Fruit fly (Drosophila melanogaster): ENCODE data around the gene RhoGAPp190.
A peak's percentile ranks its signal among the peaks of the same experiment; 100 is the strongest.

DNA sequence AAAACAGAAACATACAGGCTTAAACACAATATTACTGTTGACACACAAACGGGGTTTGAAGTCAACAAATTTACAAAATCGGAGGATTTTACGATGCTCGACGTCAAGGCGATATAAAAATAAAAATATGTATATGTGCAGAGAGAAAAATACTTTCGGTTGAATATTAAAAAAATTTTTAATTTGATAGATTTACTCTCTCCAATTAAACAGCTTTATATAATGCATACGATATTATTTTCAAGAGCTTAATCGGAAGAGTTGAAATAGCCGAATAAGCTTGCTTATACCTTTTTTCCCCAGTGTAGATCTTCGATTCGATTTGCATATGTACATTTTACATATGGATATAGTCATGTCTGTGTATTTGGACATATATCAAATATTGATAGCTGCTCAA lies 44.3 kb upstream of the RhoGAPp190 start:
- TF ChIP-seq tai (GFP tag; optimal IDR thresholded peaks at IDR 0.05) = no peak
- peak; percentile 60 for TF ChIP-seq Hnf4 (GFP tag; optimal IDR thresholded peaks at IDR 0.05)
- TF ChIP-seq br (GFP tag; optimal IDR thresholded peaks at IDR 0.05) = peak; percentile 70
- TF ChIP-seq lola (GFP tag; optimal IDR thresholded peaks at IDR 0.05) = no peak
- peak; percentile 5 for TF ChIP-seq Jra (GFP tag; optimal IDR thresholded peaks at IDR 0.05)
- no peak for TF ChIP-seq Dfd (GFP tag; optimal IDR thresholded peaks at IDR 0.05)
- TF ChIP-seq Hr78 (GFP tag; optimal IDR thresholded peaks at IDR 0.05) = no peak
- TF ChIP-seq sv (GFP tag; optimal IDR thresholded peaks at IDR 0.05) = peak; percentile 14
- peak; percentile 61 for TF ChIP-seq h (GFP tag; optimal IDR thresholded peaks at IDR 0.05)
- no peak for TF ChIP-seq CG32264 (GFP tag; optimal IDR thresholded peaks at IDR 0.05)
- peak; percentile 79 for TF ChIP-seq Sp1 (GFP tag; optimal IDR thresholded peaks at IDR 0.05)
- TF ChIP-seq Myc (optimal IDR thresholded peaks at IDR 0.05) = no peak

Data from whole organism, wandering third instar larva.